Worm (Caenorhabditis elegans) whole organism, L4/young adult: ENCODE data around the gene srsx-37.
"Not testable (repeated sequence)": the region's sequence is repeated elsewhere in the genome, so short reads cannot be mapped to it uniquely, and the experiment has no call there.

ENCODE experiments used
- W03F9.2 ChIP-seq: fragments of 150-350 bp; optimal IDR thresholded peaks from 2 replicates; lab custom pipeline; 2014; ENCODE audit warnings: missing biosample characterization, missing genetic modification characterization
- dao-5 ChIP-seq: sonication (generic microtip); optimal IDR thresholded peaks from 2 replicates; lab custom pipeline; 2016; ENCODE audit warnings: missing genotype, missing genetic modification characterization, moderate library complexity, missing compliant biosample characterization
- him-1 ChIP-seq: sonication (generic microtip); optimal IDR thresholded peaks from 2 replicates; lab custom pipeline; 2016; ENCODE audit warnings: missing genotype, missing genetic modification reagents, missing genetic modification characterization, missing compliant biosample characterization

The srsx-37 gene

DNA sequence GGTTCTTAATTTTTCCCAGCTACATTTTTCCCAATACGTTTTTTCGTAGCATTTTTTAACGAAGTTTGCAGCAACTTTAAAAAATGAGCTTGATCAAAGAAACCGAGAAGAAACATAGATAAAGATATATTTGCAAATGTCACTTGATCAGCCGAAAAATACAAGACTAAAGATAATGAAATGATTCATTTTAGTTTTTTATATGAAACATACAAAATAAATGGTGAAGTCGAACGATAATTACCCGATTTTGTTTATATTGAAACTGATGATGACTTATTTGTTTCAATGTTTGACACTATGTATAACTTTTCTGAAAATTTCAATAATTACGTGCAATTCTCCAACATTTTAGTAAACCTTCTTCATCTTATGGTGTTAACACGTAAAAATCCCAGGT lies 9.4 kb upstream of the srsx-37 start, which contains the start of gene srw-22:
TSS of gene srw-22 (plus strand) at position 301 of the 400 bp plus-strand sequence.
- TF ChIP-seq dao-5 (tag; lab: Kevin White, UChicago) (no peak), him-1 (tag; lab: Kevin White, UChicago) (no peak), W03F9.2 (tag; lab: Kevin White, UChicago) (no peak)

DNA sequence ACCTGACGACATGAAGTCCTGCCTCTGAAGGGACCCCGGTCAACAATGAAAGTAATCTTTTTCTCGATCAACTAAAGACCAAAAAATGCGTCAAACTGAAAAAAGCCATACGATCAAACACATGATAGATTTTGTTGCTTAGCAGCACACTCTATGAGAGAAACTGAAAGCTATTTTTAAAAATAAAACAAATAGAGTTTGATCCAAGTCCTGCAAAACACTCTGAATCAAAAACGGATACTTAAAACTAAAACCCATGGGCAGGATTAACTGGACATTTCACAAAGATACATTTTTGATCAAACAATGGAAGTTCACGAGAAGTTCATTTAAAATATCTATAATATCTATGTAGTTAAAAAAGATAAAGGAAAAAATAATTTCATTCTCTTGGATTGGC lies 8.5 kb upstream of the srsx-37 start, which contains the start of gene T10H4.13:
TSS of gene T10H4.13 (minus strand) at position 101 of the 400 bp plus-strand sequence.
- no peak for TF ChIP-seq him-1 (tag; lab: Kevin White, UChicago)
- TF ChIP-seq W03F9.2 (tag; lab: Kevin White, UChicago) = no peak
- TF ChIP-seq dao-5 (tag; lab: Kevin White, UChicago) = no peak

DNA sequence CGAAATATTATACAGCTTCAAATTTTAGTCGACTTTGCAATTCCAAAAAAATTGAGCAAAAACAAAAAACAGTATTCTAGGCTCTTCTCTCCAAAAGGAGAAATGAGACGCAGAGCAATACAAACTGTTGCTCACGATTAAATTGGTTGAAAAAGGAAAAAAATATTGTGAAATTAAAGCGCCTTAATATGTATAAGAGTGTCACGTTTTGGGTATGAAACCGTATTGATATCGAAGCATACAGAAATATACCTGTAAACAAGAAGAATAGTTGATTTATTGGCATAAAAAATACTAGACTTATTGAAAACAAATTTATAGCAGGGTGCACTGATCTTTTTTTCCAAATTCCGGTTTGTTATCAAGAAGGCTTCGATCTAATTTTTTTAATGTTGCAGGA lies 6.9 kb upstream of the srsx-37 start, which contains the start of gene M01B2.13:
TSS of gene M01B2.13 (minus strand) at position 101 of the 400 bp plus-strand sequence.
- TF ChIP-seq W03F9.2 (tag; lab: Kevin White, UChicago) (no peak), dao-5 (tag; lab: Kevin White, UChicago) (no peak), him-1 (tag; lab: Kevin White, UChicago) (no peak)

DNA sequence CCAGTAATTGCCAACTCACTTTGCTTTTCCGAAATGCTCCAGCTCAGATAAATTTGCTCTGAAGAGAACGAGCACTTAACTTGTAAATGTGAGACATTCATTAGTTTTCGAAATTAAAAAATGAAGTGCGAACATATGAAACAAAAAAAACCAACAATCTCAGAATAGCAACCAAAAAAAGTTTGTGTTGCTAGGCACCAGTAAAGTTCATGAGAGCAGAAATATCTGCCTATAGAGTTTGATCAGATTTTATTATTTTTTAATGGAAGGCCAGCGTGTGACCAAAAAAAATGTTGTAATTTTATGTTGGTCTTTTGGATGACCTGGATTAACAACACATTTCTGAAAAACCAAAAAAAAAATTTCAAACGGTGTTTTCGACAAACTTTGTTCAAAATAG lies 5.2 kb upstream of the srsx-37 start, which contains the start of gene M01B2.12:
TSS of gene M01B2.12 (minus strand) at position 101 of the 400 bp plus-strand sequence.
- no peak for TF ChIP-seq him-1 (tag; lab: Kevin White, UChicago)
- no peak for TF ChIP-seq dao-5 (tag; lab: Kevin White, UChicago)
- no peak for TF ChIP-seq W03F9.2 (tag; lab: Kevin White, UChicago)

DNA sequence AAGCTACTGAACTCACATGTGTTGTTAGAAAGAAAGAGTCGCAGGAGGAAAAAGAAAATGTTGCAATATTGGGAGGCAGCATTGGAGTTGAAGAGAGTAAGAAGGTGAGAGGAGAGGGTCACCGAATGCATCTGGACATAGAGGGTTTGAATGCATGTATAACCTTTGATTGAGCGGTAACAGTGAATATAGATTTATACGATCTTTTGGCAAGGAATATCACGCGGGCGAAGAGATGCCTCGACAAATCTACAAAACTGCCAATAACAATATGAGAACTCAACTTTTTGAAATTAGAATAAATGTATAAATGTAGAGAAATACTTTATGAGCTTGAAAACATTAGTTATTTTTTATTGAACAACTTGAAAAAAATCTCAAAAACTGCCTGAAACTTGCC lies 3.4 kb upstream of the srsx-37 start, which contains the start of gene M01B2.10:
TSS of gene M01B2.10 (minus strand) at position 101 of the 400 bp plus-strand sequence.
- not testable (repeated sequence) for TF ChIP-seq dao-5, W03F9.2, him-1 (tag; lab: Kevin White, UChicago)

DNA sequence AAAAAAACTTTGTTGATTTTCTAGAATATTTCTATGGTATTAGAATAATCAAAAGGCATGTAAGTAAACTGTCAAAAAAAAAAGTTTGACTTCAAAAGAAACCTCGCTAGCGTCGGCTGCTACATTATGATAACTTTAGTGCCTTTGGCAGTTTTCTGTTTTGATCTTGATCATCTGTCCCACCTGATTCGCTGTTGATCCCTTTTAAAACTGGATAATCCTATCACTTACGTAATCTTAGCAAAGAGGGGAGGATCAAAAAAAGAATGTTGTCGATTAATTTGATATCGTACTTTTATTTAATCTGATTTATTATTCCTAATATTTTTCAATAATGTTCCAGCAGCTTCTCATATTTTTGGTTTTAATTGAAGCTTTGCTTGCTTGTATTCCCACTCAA lies 955 bp upstream of the srsx-37 start, which contains the start of gene M01B2.8:
TSS of gene M01B2.8 (plus strand) at position 301 of the 400 bp plus-strand sequence.
- TF ChIP-seq him-1 (tag; lab: Kevin White, UChicago) (no peak), W03F9.2 (tag; lab: Kevin White, UChicago) (no peak), dao-5 (tag; lab: Kevin White, UChicago) (no peak)

DNA sequence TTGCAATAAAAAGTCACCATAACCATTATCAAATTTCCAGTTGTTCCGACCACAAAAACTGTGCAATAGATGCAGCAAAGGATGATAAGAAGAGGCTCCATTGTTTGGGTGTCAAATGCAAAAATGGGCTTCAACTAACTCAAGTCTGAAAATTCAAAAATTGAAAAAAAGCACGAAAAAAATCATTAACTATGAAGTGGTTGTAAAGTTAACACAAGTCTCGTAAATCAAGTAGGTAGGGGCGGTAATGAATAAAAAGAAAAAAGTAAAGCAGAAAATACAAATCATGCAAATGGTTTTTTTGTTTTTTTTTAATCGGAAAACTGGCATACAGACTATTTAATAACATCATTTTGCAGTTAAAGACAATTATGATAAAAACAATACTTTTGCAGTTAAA lies 2.3 kb downstream of the srsx-37 start, which contains the start of gene srsx-39:
TSS of gene srsx-39 (minus strand) at position 101 of the 400 bp plus-strand sequence.
- TF ChIP-seq dao-5, him-1, W03F9.2 (tag; lab: Kevin White, UChicago): not testable (repeated sequence)

DNA sequence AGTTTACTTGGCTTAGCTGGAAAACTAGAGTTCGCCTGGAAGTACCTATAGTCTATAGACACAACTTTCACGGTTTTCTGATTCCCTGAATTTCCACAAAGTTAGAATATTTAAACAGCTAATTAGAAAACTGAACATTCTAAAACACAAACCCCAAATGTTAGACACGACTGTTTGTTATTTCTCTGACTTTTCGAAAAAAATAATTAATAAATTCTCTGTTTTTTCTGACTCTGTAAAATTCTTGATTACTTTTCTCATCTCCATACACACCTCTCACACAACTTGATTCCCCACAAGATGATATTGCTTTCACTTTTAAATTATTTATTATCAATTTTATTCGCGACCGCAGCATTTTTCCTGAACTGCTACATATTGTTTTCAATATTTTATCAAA lies 5.4 kb downstream of the srsx-37 start, which contains the start of gene srbc-75:
TSS of gene srbc-75 (plus strand) at position 301 of the 400 bp plus-strand sequence.
- TF ChIP-seq him-1 (tag; lab: Kevin White, UChicago) = no peak
- TF ChIP-seq dao-5 (tag; lab: Kevin White, UChicago) = no peak
- TF ChIP-seq W03F9.2 (tag; lab: Kevin White, UChicago) = no peak

DNA sequence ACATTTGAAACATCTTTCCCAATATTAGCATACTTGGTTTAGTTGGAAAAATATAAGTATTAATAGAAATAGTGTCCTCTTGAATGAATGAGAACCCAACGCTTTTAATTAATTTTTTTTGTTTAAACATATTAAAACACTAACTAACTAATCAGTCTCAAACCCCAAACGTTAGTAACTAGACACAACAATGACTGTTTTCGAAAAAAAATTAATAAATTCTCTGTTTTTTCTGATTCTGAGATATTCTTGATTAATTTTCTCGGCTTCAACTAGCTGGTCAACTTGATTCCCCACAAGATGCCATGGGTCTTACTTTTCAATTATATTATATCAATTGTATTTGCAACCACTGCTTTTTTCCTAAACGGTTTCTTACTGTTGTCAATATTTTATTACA lies 6.9 kb downstream of the srsx-37 start, which contains the start of gene srbc-76:
TSS of gene srbc-76 (plus strand) at position 301 of the 400 bp plus-strand sequence.
- TF ChIP-seq W03F9.2 (tag; lab: Kevin White, UChicago) = no peak
- TF ChIP-seq him-1 (tag; lab: Kevin White, UChicago) = no peak
- TF ChIP-seq dao-5 (tag; lab: Kevin White, UChicago) = no peak

DNA sequence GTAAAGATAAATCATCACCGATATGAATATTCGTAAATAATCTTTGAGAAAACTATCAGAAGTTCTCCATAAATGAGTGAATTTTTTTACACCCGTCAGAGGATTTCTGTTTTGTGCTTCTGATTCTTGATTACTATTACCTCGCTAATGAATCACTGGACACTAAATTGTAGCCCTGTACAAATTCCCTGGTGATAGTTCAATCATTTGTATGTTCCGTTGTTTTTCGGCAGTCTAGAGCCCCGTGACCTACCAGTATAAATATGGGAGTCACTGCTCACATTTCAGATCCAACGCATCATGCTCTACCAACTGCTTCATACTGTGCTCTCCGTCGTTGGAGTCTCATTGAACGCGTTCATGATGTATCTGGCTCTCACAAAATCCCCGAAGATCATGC lies 8.6 kb downstream of the srsx-37 start, which contains the start of gene srd-28:
TSS of gene srd-28 (plus strand) at position 301 of the 400 bp plus-strand sequence.
- not testable (repeated sequence) for TF ChIP-seq him-1, W03F9.2, dao-5 (tag; lab: Kevin White, UChicago)

DNA sequence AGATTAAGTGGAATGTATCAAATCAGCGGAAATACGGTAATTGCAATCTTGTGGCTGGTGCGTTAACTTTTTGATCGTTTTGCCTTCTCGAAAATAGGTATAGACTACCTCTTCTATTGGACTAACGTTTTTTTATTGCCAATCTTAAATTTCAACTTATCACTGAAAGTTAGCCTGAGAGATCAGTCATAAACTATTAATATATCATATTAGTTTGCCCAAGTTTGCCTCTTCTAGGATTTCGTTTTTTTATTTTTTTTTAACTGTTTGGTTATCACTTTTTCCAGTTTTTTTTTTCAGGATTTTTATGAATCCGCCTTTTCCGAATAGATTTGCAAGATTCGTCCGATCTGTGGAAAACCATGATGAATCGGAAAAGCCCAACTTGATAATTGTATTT lies 14.5 kb downstream of the srsx-37 start, which contains the start of gene kin-30:
TSS of gene kin-30 (plus strand) at position 301 of the 400 bp plus-strand sequence.
- TF ChIP-seq dao-5 (tag; lab: Kevin White, UChicago) (no peak), him-1 (tag; lab: Kevin White, UChicago) (no peak), W03F9.2 (tag; lab: Kevin White, UChicago) (no peak)

DNA sequence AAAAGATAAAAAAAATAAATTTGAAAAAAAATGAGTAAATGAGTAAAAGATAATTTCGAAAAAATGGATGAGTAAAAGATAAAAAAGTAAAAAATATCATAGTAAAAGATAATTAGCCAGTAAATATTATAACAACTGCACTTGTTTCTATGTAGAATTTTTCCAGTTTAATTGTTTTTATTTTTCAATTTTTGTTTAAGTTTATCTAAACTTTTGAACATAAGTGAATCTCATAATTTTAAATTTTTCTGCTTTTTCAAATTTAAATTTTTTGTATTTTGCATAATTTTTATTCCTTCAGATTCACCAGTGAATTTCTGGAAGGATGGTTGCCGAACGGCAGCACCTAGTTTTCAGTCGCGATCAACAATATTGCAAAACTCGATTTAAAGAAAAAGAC lies 17.7 kb downstream of the srsx-37 start, which contains the start of gene chil-12:
TSS of gene chil-12 (plus strand) at position 301 of the 400 bp plus-strand sequence.
- TF ChIP-seq W03F9.2 (tag; lab: Kevin White, UChicago) (no peak), dao-5 (tag; lab: Kevin White, UChicago) (no peak), him-1 (tag; lab: Kevin White, UChicago) (no peak)

DNA sequence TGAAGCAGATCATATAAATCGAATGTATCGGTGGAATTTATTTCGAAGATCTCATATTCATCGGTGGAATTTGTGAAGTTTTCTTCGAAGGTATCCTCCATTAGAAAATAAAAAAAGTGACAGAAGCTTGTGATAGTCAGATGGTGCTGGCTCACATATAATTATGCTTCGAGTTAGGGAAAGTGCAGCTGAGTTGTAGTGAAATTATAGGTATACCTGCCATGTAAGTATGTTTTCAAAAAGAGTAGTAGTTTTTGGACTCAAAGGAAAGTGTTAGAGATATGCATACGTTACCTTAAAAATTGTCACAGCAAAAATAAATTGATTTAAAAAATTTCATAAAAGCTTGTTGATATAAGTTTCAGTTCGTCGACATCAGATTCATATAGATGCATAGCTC lies 18.7 kb downstream of the srsx-37 start, which contains the start of gene srw-11:
TSS of gene srw-11 (minus strand) at position 101 of the 400 bp plus-strand sequence.
- TF ChIP-seq dao-5 (tag; lab: Kevin White, UChicago) (no peak), W03F9.2 (tag; lab: Kevin White, UChicago) (no peak), him-1 (tag; lab: Kevin White, UChicago) (no peak)
